Fruit fly (Drosophila melanogaster): ENCODE results near the gene CG10182.
A peak's percentile ranks its signal among the peaks of the same experiment; 100 is the strongest.

DNA sequence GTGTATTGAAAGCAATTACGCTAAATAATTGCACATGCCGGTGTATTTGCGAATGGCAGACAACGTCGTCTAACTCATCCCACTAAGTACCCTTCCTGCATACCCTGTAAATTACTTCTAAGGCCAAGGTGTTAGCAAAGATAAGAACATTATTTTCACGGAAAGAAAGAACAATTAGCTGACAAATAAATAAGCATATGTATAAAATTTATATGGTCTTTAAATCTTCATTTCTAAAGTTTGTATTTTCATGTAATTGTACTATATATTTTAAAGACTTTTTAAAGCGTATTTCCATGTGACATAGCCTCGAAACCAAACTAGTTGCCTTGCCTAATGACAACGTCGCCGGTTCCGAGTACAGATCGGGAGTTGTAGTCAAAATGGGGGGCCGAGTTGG, 47.7 kb upstream of the CG10182 start:
- TF ChIP-seq Blimp-1 (GFP tag; optimal IDR thresholded peaks at IDR 0.05): no peak
- TF ChIP-seq CG6808 (GFP tag; optimal IDR thresholded peaks at IDR 0.05): no peak
- no peak for TF ChIP-seq CG6854 (GFP tag; optimal IDR thresholded peaks at IDR 0.05)
- TF ChIP-seq Hr4 (GFP tag; optimal IDR thresholded peaks at IDR 0.05): peak; percentile 60
- no peak for TF ChIP-seq CG3032 (tag; optimal IDR thresholded peaks at IDR 0.05)

Measured in whole organism, prepupa.